Worm (Caenorhabditis elegans) whole organism, young adult: ENCODE results near the gene sra-27.

Source experiments
- B0261.1 ChIP-seq: sonication (generic microtip); optimal IDR thresholded peaks from 2 replicates; lab custom pipeline; 2016; ENCODE audit warnings: mild to moderate bottlenecking, missing genetic modification characterization, moderate library complexity, missing compliant biosample characterization
- C06A6.2 ChIP-seq: fragments of 200-800 bp; sonication (Bioruptor generic); conservative IDR thresholded peaks from 2 replicates; pipeline ENCODE4 v1.3.6; 2022; ENCODE audit warnings: missing genetic modification characterization, missing compliant biosample characterization
- D2030.7 ChIP-seq: fragments of 200-800 bp; sonication (Bioruptor generic); IDR thresholded peaks from 2 replicates; pipeline ENCODE4 v1.3.6; 2022; ENCODE audit warnings: missing genetic modification reagents, missing genetic modification characterization, missing compliant biosample characterization
- F10E7.11 ChIP-seq: sonication (generic microtip); optimal IDR thresholded peaks from 2 replicates; lab custom pipeline; 2017; ENCODE audit warnings: mild to moderate bottlenecking, missing genetic modification characterization, moderate library complexity, missing compliant biosample characterization
- F23B12.7 ChIP-seq: sonication (generic microtip); optimal IDR thresholded peaks from 2 replicates; lab custom pipeline; 2017; ENCODE audit warnings: missing genetic modification characterization, mild to moderate bottlenecking, missing compliant biosample characterization, antibody characterized with exemption, moderate library complexity; ENCODE audit not compliant: insufficient read depth
- F33H1.4 ChIP-seq: fragments of 200-800 bp; sonication (Bioruptor generic); IDR thresholded peaks from 2 replicates; pipeline ENCODE4 v1.3.6; 2022; ENCODE audit warnings: missing genetic modification reagents, missing genetic modification characterization, missing compliant biosample characterization
- F57C9.4 ChIP-seq: sonication (generic microtip); optimal IDR thresholded peaks from 2 replicates; lab custom pipeline; 2017; ENCODE audit warnings: mild to moderate bottlenecking, missing genetic modification characterization, missing compliant biosample characterization
- K11D2.4 ChIP-seq: fragments of 200-800 bp; sonication (Bioruptor generic); IDR thresholded peaks from 2 replicates; pipeline ENCODE4 v1.3.6; 2022; ENCODE audit warnings: missing genetic modification reagents, missing genetic modification characterization, missing compliant biosample characterization
- K12H6.12 ChIP-seq: fragments of 200-800 bp; sonication (Bioruptor generic); optimal IDR thresholded peaks from 2 replicates; lab custom pipeline; 2018; ENCODE audit warnings: mild to moderate bottlenecking, missing genetic modification characterization, missing compliant biosample characterization
- T07F8.4 ChIP-seq: sonication (generic microtip); optimal IDR thresholded peaks from 2 replicates; lab custom pipeline; 2016; ENCODE audit warnings: mild to moderate bottlenecking, missing genetic modification characterization, moderate library complexity, missing compliant biosample characterization
- Y56A3A.18 ChIP-seq: fragments of 200-800 bp; sonication (Bioruptor generic); IDR thresholded peaks from 2 replicates; pipeline ENCODE4 v1.3.6; 2022; ENCODE audit warnings: missing genetic modification reagents, missing genetic modification characterization, missing compliant biosample characterization
- Y79H2A.3 ChIP-seq: fragments of 200-800 bp; sonication (Bioruptor generic); conservative IDR thresholded peaks from 2 replicates; pipeline ENCODE4 v1.3.6; 2022; ENCODE audit warnings: missing genetic modification reagents, missing genetic modification characterization, missing compliant biosample characterization
- Y95B8A.8 ChIP-seq: fragments of 200-800 bp; sonication (Bioruptor generic); IDR thresholded peaks from 2 replicates; pipeline ENCODE4 v1.3.6; 2022; ENCODE audit warnings: missing genetic modification reagents, missing genetic modification characterization, missing compliant biosample characterization
- ama-1 ChIP-seq, 3 experiments: fragments of 150-350 bp in 1 of 3; sonication (generic microtip) in 2 of 3; optimal IDR thresholded peaks; 2 replicates each; lab custom pipeline; 2014 to 2018; ENCODE audit warnings: missing biosample characterization in 2 of 3, missing genetic modification characterization in 2 of 3, missing genetic modification reagents in 2 of 3
- atf-7 ChIP-seq: sonication (generic microtip); optimal IDR thresholded peaks from 2 replicates; lab custom pipeline; 2017; ENCODE audit warnings: mild to moderate bottlenecking, missing genetic modification characterization, missing compliant biosample characterization
- ccch-3 ChIP-seq: fragments of 200-800 bp; sonication (Bioruptor generic); optimal IDR thresholded peaks from 2 replicates; lab custom pipeline; 2018; ENCODE audit warnings: mild to moderate bottlenecking, missing genetic modification characterization, missing compliant biosample characterization
- ceh-27 ChIP-seq: fragments of 200-800 bp; sonication (Bioruptor generic); optimal IDR thresholded peaks from 2 replicates; lab custom pipeline; 2018; ENCODE audit warnings: mild to moderate bottlenecking, missing genetic modification characterization, moderate library complexity, missing compliant biosample characterization
- ceh-58 ChIP-seq: fragments of 200-800 bp; sonication (Bioruptor generic); IDR thresholded peaks from 2 replicates; pipeline ENCODE4 v1.3.6; 2022; ENCODE audit warnings: missing genetic modification characterization, missing compliant biosample characterization
- die-1 ChIP-seq: sonication (generic microtip); optimal IDR thresholded peaks from 2 replicates; lab custom pipeline; 2016; ENCODE audit warnings: missing genotype, mild to moderate bottlenecking, missing genetic modification characterization, missing compliant biosample characterization
- egl-44 ChIP-seq: fragments of 200-800 bp; sonication (Bioruptor generic); IDR thresholded peaks from 2 replicates; pipeline ENCODE4 v1.3.6; 2022; ENCODE audit warnings: missing genetic modification reagents, missing genetic modification characterization, missing compliant biosample characterization
- egrh-3 ChIP-seq: fragments of 200-800 bp; sonication (Bioruptor generic); IDR thresholded peaks from 2 replicates; pipeline ENCODE4 v1.3.6; 2022; ENCODE audit warnings: missing genetic modification reagents, missing genetic modification characterization, missing compliant biosample characterization
- ekl-4 ChIP-seq: fragments of 200-800 bp; sonication (Bioruptor generic); IDR thresholded peaks from 2 replicates; pipeline ENCODE4 v1.3.6; 2022; ENCODE audit warnings: missing genetic modification reagents, missing genetic modification characterization, missing compliant biosample characterization
- ets-4 ChIP-seq: fragments of 200-800 bp; sonication (Bioruptor generic); optimal IDR thresholded peaks from 2 replicates; lab custom pipeline; 2018; ENCODE audit warnings: mild to moderate bottlenecking, missing genetic modification characterization, missing compliant biosample characterization
- him-1 ChIP-seq: sonication (generic microtip); optimal IDR thresholded peaks from 2 replicates; lab custom pipeline; 2016; ENCODE audit warnings: missing genotype, missing genetic modification reagents, missing genetic modification characterization, missing compliant biosample characterization
- hlh-12 ChIP-seq: sonication (generic microtip); optimal IDR thresholded peaks from 2 replicates; lab custom pipeline; 2016; ENCODE audit warnings: missing genetic modification characterization, missing compliant biosample characterization
- hlh-26 ChIP-seq: fragments of 200-800 bp; sonication (Bioruptor generic); conservative IDR thresholded peaks from 2 replicates; pipeline ENCODE4 v1.3.6; 2022; ENCODE audit warnings: missing genetic modification reagents, missing genetic modification characterization, missing compliant biosample characterization
- hmg-20 ChIP-seq: fragments of 200-800 bp; sonication (Bioruptor generic); IDR thresholded peaks from 2 replicates; pipeline ENCODE4 v1.3.6; 2022; ENCODE audit warnings: missing genetic modification reagents, missing genetic modification characterization, missing compliant biosample characterization
- lag-1 ChIP-seq: fragments of 200-800 bp; sonication (Bioruptor generic); IDR thresholded peaks from 2 replicates; pipeline ENCODE4 v1.3.6; 2022; ENCODE audit warnings: missing genetic modification reagents, missing genetic modification characterization, missing compliant biosample characterization
- let-526 ChIP-seq: fragments of 200-800 bp; sonication (Bioruptor generic); IDR thresholded peaks from 2 replicates; pipeline ENCODE4 v1.3.6; 2022; ENCODE audit warnings: missing genetic modification reagents, missing genetic modification characterization, missing compliant biosample characterization
- lin-40 ChIP-seq: sonication (generic microtip); optimal IDR thresholded peaks from 2 replicates; lab custom pipeline; 2016; ENCODE audit warnings: missing genetic modification characterization, mild to moderate bottlenecking, missing compliant biosample characterization, missing genotype, missing genetic modification reagents
- lir-1 ChIP-seq: fragments of 200-800 bp; sonication (Bioruptor generic); conservative IDR thresholded peaks from 2 replicates; pipeline ENCODE4 v1.3.6; 2022; ENCODE audit warnings: missing genetic modification reagents, missing genetic modification characterization, missing compliant biosample characterization
- madf-3 ChIP-seq: fragments of 200-800 bp; sonication (Bioruptor generic); IDR thresholded peaks from 2 replicates; pipeline ENCODE4 v1.3.6; 2022; ENCODE audit warnings: missing genetic modification reagents, missing genetic modification characterization, missing compliant biosample characterization
- mcd-1 ChIP-seq: fragments of 200-800 bp; sonication (Bioruptor generic); IDR thresholded peaks from 2 replicates; pipeline ENCODE4 v1.3.6; 2022; ENCODE audit warnings: missing genetic modification reagents, missing genetic modification characterization, missing compliant biosample characterization
- mel-28 ChIP-seq: sonication (generic microtip); optimal IDR thresholded peaks from 2 replicates; lab custom pipeline; 2016; ENCODE audit warnings: borderline replicate concordance, mild to moderate bottlenecking, missing genetic modification characterization, missing compliant biosample characterization
- mes-4 ChIP-seq: sonication (generic microtip); optimal IDR thresholded peaks from 2 replicates; lab custom pipeline; 2016; ENCODE audit warnings: missing genotype, missing genetic modification characterization, missing compliant biosample characterization
- nhr-27 ChIP-seq: fragments of 200-800 bp; sonication (Bioruptor generic); optimal IDR thresholded peaks from 2 replicates; lab custom pipeline; 2018; ENCODE audit warnings: mild to moderate bottlenecking, missing genetic modification characterization, moderate library complexity, missing compliant biosample characterization
- rpc-1 ChIP-seq, 2 experiments: fragments of 150-350 bp in 1 of 2; sonication (generic microtip) in 1 of 2; optimal IDR thresholded peaks; 2 replicates each; lab custom pipeline; 2014 to 2018; ENCODE audit warnings: missing biosample characterization in 1 of 2, missing genetic modification characterization in 1 of 2, missing genetic modification reagents in 1 of 2, missing genotype in 1 of 2
- snpc-1.1 ChIP-seq: sonication (generic microtip); optimal IDR thresholded peaks from 2 replicates; lab custom pipeline; 2017; ENCODE audit warnings: missing genetic modification characterization, mild to moderate bottlenecking, missing compliant biosample characterization, antibody characterized with exemption, moderate library complexity, missing genotype, missing genetic modification reagents; ENCODE audit not compliant: insufficient read depth
- snpc-1.3 ChIP-seq: sonication (generic microtip); optimal IDR thresholded peaks from 2 replicates; lab custom pipeline; 2017; ENCODE audit warnings: missing genetic modification characterization, mild to moderate bottlenecking, missing compliant biosample characterization, antibody characterized with exemption, moderate library complexity, missing genotype, missing genetic modification reagents; ENCODE audit not compliant: insufficient read depth
- snpc-3.4 ChIP-seq: sonication (generic microtip); optimal IDR thresholded peaks from 2 replicates; lab custom pipeline; 2017; ENCODE audit warnings: missing genetic modification characterization, mild to moderate bottlenecking, missing compliant biosample characterization, antibody characterized with exemption, moderate library complexity, missing genotype, missing genetic modification reagents
- tbp1 ChIP-seq: fragments of 200-800 bp; sonication (Bioruptor generic); optimal IDR thresholded peaks from 2 replicates; lab custom pipeline; 2018; ENCODE audit warnings: mild to moderate bottlenecking, missing genetic modification characterization, missing compliant biosample characterization
- tbx-9 ChIP-seq: sonication (generic microtip); optimal IDR thresholded peaks from 2 replicates; lab custom pipeline; 2016; ENCODE audit warnings: borderline replicate concordance, missing genetic modification characterization, inconsistent platforms, missing compliant biosample characterization
- tlf-1 ChIP-seq: fragments of 200-800 bp; sonication (Bioruptor generic); optimal IDR thresholded peaks from 2 replicates; lab custom pipeline; 2018; ENCODE audit warnings: mild to moderate bottlenecking, missing genetic modification characterization, missing compliant biosample characterization
- zfh-2 ChIP-seq: fragments of 200-800 bp; sonication (Bioruptor generic); conservative IDR thresholded peaks from 2 replicates; pipeline ENCODE4 v1.3.6; 2022; ENCODE audit warnings: missing genetic modification reagents, missing genetic modification characterization, missing compliant biosample characterization
- zim-3 ChIP-seq: sonication (generic microtip); optimal IDR thresholded peaks from 2 replicates; lab custom pipeline; 2017; ENCODE audit warnings: mild to moderate bottlenecking, missing genetic modification characterization, moderate library complexity, missing compliant biosample characterization
- ztf-22 ChIP-seq: fragments of 200-800 bp; sonication (Bioruptor generic); optimal IDR thresholded peaks from 2 replicates; lab custom pipeline; 2018; ENCODE audit warnings: mild to moderate bottlenecking, missing genetic modification characterization, moderate library complexity, missing compliant biosample characterization
- ztf-28 ChIP-seq: fragments of 200-800 bp; sonication (Bioruptor generic); IDR thresholded peaks from 2 replicates; pipeline ENCODE4 v1.3.6; 2022; ENCODE audit warnings: missing genetic modification reagents, missing genetic modification characterization, missing compliant biosample characterization

sra-27 gene

ce11 chrII:6565077-6565476 lies 3.7 kb upstream of the sra-27 start, which contains the start of gene mpz-3 (continued):
- TF ChIP-seq nhr-27 (tag; lab: Kevin White, UChicago), result no peak
- no peak for TF ChIP-seq tbx-9
- no peak for TF ChIP-seq F10E7.11
- TF ChIP-seq egrh-3 (GFP tag; lab: Robert Waterston, UW), result no peak
- TF ChIP-seq ets-4 (GFP tag; lab: Kevin White, UChicago), result no peak
- TF ChIP-seq lir-1, result 0 out of 2 replicates have a peak, but pooled peaks have one; percentile 14
- no peak for TF ChIP-seq Y95B8A.8 (GFP tag; lab: Robert Waterston, UW)
- TF ChIP-seq snpc-3.4, result peak; percentile 56
- TF ChIP-seq snpc-1.3 (tag; lab: Kevin White, UChicago), result peak; percentile 33
- no peak for TF ChIP-seq tlf-1
- TF ChIP-seq mel-28 (tag; lab: Kevin White, UChicago), result no peak
- peak; percentile 55 for TF ChIP-seq rpc-1 (optimal IDR thresholded peaks at IDR 0.05; lab: Kevin White, UChicago)
- peak; percentile 80 for TF ChIP-seq rpc-1 (tag; optimal IDR thresholded peaks at IDR 0.05; lab: Kevin White, UChicago)
- TF ChIP-seq F23B12.7 (tag; lab: Kevin White, UChicago), result peak; percentile 69
- peak; percentile 96 for TF ChIP-seq tbp1 (GFP tag; lab: Kevin White, UChicago)
- TF ChIP-seq hlh-12 (tag; lab: Kevin White, UChicago), result no peak
- TF ChIP-seq ztf-22 (GFP tag; lab: Kevin White, UChicago), result no peak
- peak; percentile 48; the same call in 1 of the 2 replicates for TF ChIP-seq D2030.7 (GFP tag; lab: Robert Waterston, UW)
- TF ChIP-seq ceh-58 (GFP tag; lab: Robert Waterston, UW), result no peak
- TF ChIP-seq egl-44 (GFP tag; lab: Robert Waterston, UW), result 0 out of 2 replicates have a peak, but pooled peaks have one; percentile 48
- TF ChIP-seq him-1 (tag; lab: Kevin White, UChicago), result peak; percentile 96
- peak; percentile 41; the same call in 1 of the 2 replicates for TF ChIP-seq Y79H2A.3 (GFP tag; lab: Robert Waterston, UW)
- no peak for TF ChIP-seq ccch-3
- no peak for TF ChIP-seq madf-3 (GFP tag; lab: Robert Waterston, UW)
- no peak for TF ChIP-seq F57C9.4 (tag; lab: Kevin White, UChicago)
- peak; percentile 84 for TF ChIP-seq B0261.1 (tag; lab: Kevin White, UChicago)
- TF ChIP-seq mcd-1, result no peak
- TF ChIP-seq Y56A3A.18 (GFP tag; lab: Robert Waterston, UW), result no peak
- no peak for TF ChIP-seq K11D2.4 (GFP tag; lab: Robert Waterston, UW)
- TF ChIP-seq ztf-28 (GFP tag; lab: Robert Waterston, UW), result no peak
- no peak for TF ChIP-seq snpc-1.1 (tag; lab: Kevin White, UChicago)
- no peak for TF ChIP-seq K12H6.12 (tag; lab: Kevin White, UChicago)
- no peak; the same call in 1 of the 2 replicates for TF ChIP-seq F33H1.4 (GFP tag; lab: Robert Waterston, UW)
- no peak for TF ChIP-seq lag-1 (GFP tag; lab: Robert Waterston, UW)
- TF ChIP-seq die-1, result peak; percentile 64
- TF ChIP-seq T07F8.4 (tag; lab: Kevin White, UChicago), result peak; percentile 10
- no peak for TF ChIP-seq hmg-20
- TF ChIP-seq lin-40 (tag; lab: Kevin White, UChicago), result no peak
- TF ChIP-seq hlh-26 (GFP tag; lab: Robert Waterston, UW), result no peak
- TF ChIP-seq zim-3 (tag; lab: Kevin White, UChicago), result no peak
- TF ChIP-seq let-526, result no peak; the same call in 1 of the 2 replicates
- TF ChIP-seq ama-1 (optimal IDR thresholded peaks at IDR 0.05; lab: Kevin White, UChicago), result no peak
- TF ChIP-seq ama-1 (GFP tag; optimal IDR thresholded peaks at IDR 0.05; lab: Kevin White, UChicago), result peak in 1 of 2 experiments; percentile 8
- TF ChIP-seq ekl-4 (GFP tag; lab: Robert Waterston, UW), result no peak
- TF ChIP-seq atf-7 (tag; lab: Kevin White, UChicago), result no peak
- no peak for TF ChIP-seq ceh-27
- TF ChIP-seq C06A6.2 (GFP tag; lab: Robert Waterston, UW), result no peak
- no peak for TF ChIP-seq zfh-2 (GFP tag; lab: Robert Waterston, UW)
- TF ChIP-seq mes-4, result no peak
